Worm (Caenorhabditis elegans): ENCODE measurements around the gene srd-16.

srd-16 gene

DNA sequence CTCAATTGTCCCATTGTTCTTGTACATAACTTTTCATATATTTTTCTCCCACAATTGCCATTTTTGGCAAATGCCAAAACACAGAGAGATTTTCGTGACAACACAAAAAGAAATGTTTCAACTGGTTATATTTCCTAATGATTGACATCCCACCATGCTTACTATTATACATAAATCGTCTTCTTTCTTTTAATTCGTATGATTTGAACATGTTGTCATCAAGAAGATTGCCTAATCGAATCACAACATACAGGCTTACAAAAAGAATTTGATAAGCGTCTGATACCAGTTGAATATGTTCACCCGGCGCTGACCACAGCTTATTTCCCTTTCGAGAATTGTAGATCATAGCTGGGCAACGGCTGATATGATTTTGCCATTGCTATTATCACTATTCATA lies 4.8 kb downstream of the srd-16 start, which contains the start of gene grd-9:
grd-9 (plus strand) TSS at position 301 of the 400 bp plus-strand sequence.
- no peak for TF ChIP-seq hnd-1 (tag; optimal IDR thresholded peaks at IDR 0.05)
- TF ChIP-seq tbx-37 (GFP tag; conservative IDR thresholded peaks at IDR 0.05) = no peak
- TF ChIP-seq ceh-13 (GFP tag; optimal IDR thresholded peaks at IDR 0.05) = no peak
- TF ChIP-seq ceh-36 (tag; optimal IDR thresholded peaks at IDR 0.05) = no peak
- TF ChIP-seq pes-1 (GFP tag; IDR thresholded peaks at IDR 0.05) = no peak
- no peak for TF ChIP-seq B0310.2 (tag; optimal IDR thresholded peaks at IDR 0.05)
- TF ChIP-seq scrt-1 (GFP tag; IDR thresholded peaks at IDR 0.05) = no peak
- no peak for TF ChIP-seq ama-1 (optimal IDR thresholded peaks at IDR 0.05)
- TF ChIP-seq sea-1 (GFP tag; conservative IDR thresholded peaks at IDR 0.05) = no peak
- no peak for TF ChIP-seq flt-1 (GFP tag; IDR thresholded peaks at IDR 0.05)
- TF ChIP-seq tbx-11 (GFP tag; IDR thresholded peaks at IDR 0.05) = no peak
- no peak for TF ChIP-seq hmg-4 (GFP tag; optimal IDR thresholded peaks at IDR 0.05)
- no peak for TF ChIP-seq F13C5.2 (tag; optimal IDR thresholded peaks at IDR 0.05)
- no peak for TF ChIP-seq hmbx-1 (tag; optimal IDR thresholded peaks at IDR 0.05)
- TF ChIP-seq tra-4 (tag; optimal IDR thresholded peaks at IDR 0.05) = no peak
- no peak for TF ChIP-seq ets-7 (tag; optimal IDR thresholded peaks at IDR 0.05)
- TF ChIP-seq aly-1 (tag; optimal IDR thresholded peaks at IDR 0.05) = no peak

DNA sequence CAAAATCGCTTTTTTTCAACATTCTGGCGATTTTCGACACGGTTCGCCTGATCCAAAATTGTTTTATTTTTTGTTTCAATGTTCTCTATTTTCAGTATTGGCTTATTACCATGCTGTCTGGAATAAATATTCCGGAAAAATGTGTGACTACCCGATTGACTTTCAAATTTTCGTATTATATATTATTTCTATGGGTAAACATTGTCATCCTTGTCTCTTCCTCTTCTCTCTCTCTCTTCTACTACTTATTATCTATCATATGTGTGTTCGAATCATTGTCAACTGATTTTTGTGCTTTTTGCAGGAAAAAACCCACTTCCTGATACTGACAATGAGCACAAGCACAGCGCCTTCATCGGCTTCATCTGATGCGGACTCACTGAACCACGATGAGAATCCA lies 6.8 kb downstream of the srd-16 start, which contains the start of gene C04E6.7:
C04E6.7 (plus strand) TSS at position 301 of the 400 bp plus-strand sequence.
- TF ChIP-seq flt-1 (GFP tag; IDR thresholded peaks at IDR 0.05) = no peak
- TF ChIP-seq F13C5.2 (tag; optimal IDR thresholded peaks at IDR 0.05) = no peak
- TF ChIP-seq tbx-37 (GFP tag; conservative IDR thresholded peaks at IDR 0.05) = no peak
- no peak for TF ChIP-seq aly-1 (tag; optimal IDR thresholded peaks at IDR 0.05)
- no peak for TF ChIP-seq hnd-1 (tag; optimal IDR thresholded peaks at IDR 0.05)
- no peak for TF ChIP-seq tbx-11 (GFP tag; IDR thresholded peaks at IDR 0.05)
- no peak for TF ChIP-seq hmbx-1 (tag; optimal IDR thresholded peaks at IDR 0.05)
- TF ChIP-seq ceh-13 (GFP tag; optimal IDR thresholded peaks at IDR 0.05) = no peak
- TF ChIP-seq ets-7 (tag; optimal IDR thresholded peaks at IDR 0.05) = no peak
- TF ChIP-seq hmg-4 (GFP tag; optimal IDR thresholded peaks at IDR 0.05) = no peak
- no peak for TF ChIP-seq sea-1 (GFP tag; conservative IDR thresholded peaks at IDR 0.05)
- no peak for TF ChIP-seq scrt-1 (GFP tag; IDR thresholded peaks at IDR 0.05)
- no peak for TF ChIP-seq ceh-36 (tag; optimal IDR thresholded peaks at IDR 0.05)
- TF ChIP-seq tra-4 (tag; optimal IDR thresholded peaks at IDR 0.05) = no peak

DNA sequence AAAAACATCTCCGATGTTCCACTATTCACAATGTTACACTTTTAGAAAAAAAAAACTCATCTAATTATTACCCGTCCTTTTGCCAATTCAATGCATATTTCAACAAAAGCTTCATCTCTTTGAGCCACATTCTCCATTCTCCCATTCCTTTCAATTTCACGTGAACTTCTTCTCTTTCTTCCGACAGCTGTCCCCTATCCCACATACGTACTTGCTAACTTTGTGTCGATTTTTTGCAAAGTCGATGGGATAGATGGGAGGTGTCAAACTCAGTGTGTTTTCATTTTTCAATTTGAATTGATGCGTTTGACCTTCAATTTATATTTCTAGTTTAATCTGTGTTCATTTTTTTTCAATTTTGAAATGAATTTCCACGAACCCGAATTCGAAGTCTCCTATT lies 8.6 kb downstream of the srd-16 start:
- TF ChIP-seq ets-7 (tag; optimal IDR thresholded peaks at IDR 0.05) (no peak), ama-1 (optimal IDR thresholded peaks at IDR 0.05) (no peak), hnd-1 (tag; optimal IDR thresholded peaks at IDR 0.05) (no peak), scrt-1 (GFP tag; IDR thresholded peaks at IDR 0.05) (no peak), tbx-37 (GFP tag; conservative IDR thresholded peaks at IDR 0.05) (no peak), tra-4 (tag; optimal IDR thresholded peaks at IDR 0.05) (no peak), hmbx-1 (tag; optimal IDR thresholded peaks at IDR 0.05) (no peak), F13C5.2 (tag; optimal IDR thresholded peaks at IDR 0.05) (no peak), hmg-4 (GFP tag; optimal IDR thresholded peaks at IDR 0.05) (no peak), ceh-36 (tag; optimal IDR thresholded peaks at IDR 0.05) (no peak), flt-1 (GFP tag; IDR thresholded peaks at IDR 0.05) (no peak)

DNA sequence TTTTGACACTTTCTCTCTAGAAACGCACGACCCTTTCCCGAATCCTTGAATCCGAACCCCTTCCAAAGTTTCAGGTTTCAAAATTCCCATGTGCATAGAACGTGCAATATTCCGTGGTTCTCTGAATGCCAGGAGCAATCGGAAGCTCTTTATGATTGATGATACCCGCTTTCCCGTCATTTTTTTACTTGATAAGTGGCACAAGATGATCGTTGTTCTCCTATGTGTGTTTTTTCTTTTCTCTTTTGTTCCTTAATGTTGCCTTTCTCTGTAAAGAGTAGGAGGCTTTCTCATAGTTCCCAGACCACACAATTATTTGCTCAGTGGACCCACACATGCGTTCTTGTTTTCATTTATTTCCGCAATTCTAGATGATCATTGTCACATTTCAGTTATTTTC lies 11.0 kb downstream of the srd-16 start:
- no peak for TF ChIP-seq ceh-13 (GFP tag; optimal IDR thresholded peaks at IDR 0.05)
- TF ChIP-seq aly-1 (tag; optimal IDR thresholded peaks at IDR 0.05) = no peak
- TF ChIP-seq tbx-11 (GFP tag; IDR thresholded peaks at IDR 0.05) = no peak
- TF ChIP-seq scrt-1 (GFP tag; IDR thresholded peaks at IDR 0.05) = no peak
- no peak for TF ChIP-seq F13C5.2 (tag; optimal IDR thresholded peaks at IDR 0.05)
- no peak for TF ChIP-seq ama-1 (optimal IDR thresholded peaks at IDR 0.05)
- TF ChIP-seq hmbx-1 (tag; optimal IDR thresholded peaks at IDR 0.05) = no peak

DNA sequence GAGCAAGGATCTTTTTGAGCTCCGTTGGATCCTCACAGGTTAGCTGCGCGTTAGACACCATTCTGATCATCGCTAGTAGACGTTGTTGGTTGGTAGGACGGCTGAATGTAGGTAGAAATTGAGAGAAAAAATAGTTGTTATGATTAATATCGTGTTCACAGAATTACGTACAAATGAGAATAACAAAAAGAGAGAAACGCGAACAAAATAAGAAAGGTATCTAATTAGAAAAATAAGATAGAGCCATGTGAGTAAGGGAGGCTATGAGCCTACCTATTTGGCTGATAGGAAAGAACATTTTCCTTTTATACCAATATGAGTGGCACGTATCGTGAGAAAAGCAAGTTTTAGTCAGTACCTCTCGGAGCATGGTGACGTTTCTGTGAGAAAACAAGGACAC lies 16.1 kb downstream of the srd-16 start, which contains the start of gene C04E6.8:
C04E6.8 (minus strand) TSS at position 101 of the 400 bp plus-strand sequence.
- TF ChIP-seq sea-1 (GFP tag; conservative IDR thresholded peaks at IDR 0.05) (no peak), tra-4 (tag; optimal IDR thresholded peaks at IDR 0.05) (no peak), ama-1 (optimal IDR thresholded peaks at IDR 0.05) (no peak), ceh-36 (tag; optimal IDR thresholded peaks at IDR 0.05) (no peak), hmg-4 (GFP tag; optimal IDR thresholded peaks at IDR 0.05) (no peak), tbx-11 (GFP tag; IDR thresholded peaks at IDR 0.05) (no peak), tbx-37 (GFP tag; conservative IDR thresholded peaks at IDR 0.05) (no peak), aly-1 (tag; optimal IDR thresholded peaks at IDR 0.05) (no peak), scrt-1 (GFP tag; IDR thresholded peaks at IDR 0.05) (no peak), ets-7 (tag; optimal IDR thresholded peaks at IDR 0.05) (no peak), B0310.2 (tag; optimal IDR thresholded peaks at IDR 0.05) (no peak), ceh-13 (GFP tag; optimal IDR thresholded peaks at IDR 0.05) (no peak), flt-1 (GFP tag; IDR thresholded peaks at IDR 0.05) (no peak), F13C5.2 (tag; optimal IDR thresholded peaks at IDR 0.05) (no peak)

DNA sequence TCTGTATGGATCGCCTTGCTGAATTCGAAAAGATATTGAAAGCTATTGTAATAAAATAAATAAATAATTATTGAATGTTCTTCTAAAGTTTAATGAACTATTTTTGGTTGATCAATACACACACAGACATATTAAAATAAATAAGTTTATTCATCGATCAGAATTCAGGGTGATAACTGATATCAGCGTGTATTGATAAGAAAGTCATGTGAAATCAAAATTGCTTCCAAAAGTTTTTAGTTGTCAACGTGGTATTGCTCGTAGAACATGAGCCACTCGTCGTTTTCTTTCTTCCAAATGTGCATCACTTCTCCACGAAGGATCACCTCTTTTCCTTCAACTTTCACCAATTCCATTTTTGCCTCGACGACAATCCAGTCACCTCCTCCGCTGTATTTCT lies 17.4 kb downstream of the srd-16 start:
- TF ChIP-seq hmg-4 (GFP tag; optimal IDR thresholded peaks at IDR 0.05) = no peak
- no peak for TF ChIP-seq ama-1 (optimal IDR thresholded peaks at IDR 0.05)
- no peak for TF ChIP-seq ets-7 (tag; optimal IDR thresholded peaks at IDR 0.05)
- no peak for TF ChIP-seq tbx-11 (GFP tag; IDR thresholded peaks at IDR 0.05)
- no peak for TF ChIP-seq hmbx-1 (tag; optimal IDR thresholded peaks at IDR 0.05)
- no peak for TF ChIP-seq F13C5.2 (tag; optimal IDR thresholded peaks at IDR 0.05)
- TF ChIP-seq scrt-1 (GFP tag; IDR thresholded peaks at IDR 0.05) = no peak
- TF ChIP-seq aly-1 (tag; optimal IDR thresholded peaks at IDR 0.05) = no peak
- TF ChIP-seq ceh-36 (tag; optimal IDR thresholded peaks at IDR 0.05) = no peak
- TF ChIP-seq tra-4 (tag; optimal IDR thresholded peaks at IDR 0.05) = no peak
- no peak for TF ChIP-seq hnd-1 (tag; optimal IDR thresholded peaks at IDR 0.05)
- TF ChIP-seq flt-1 (GFP tag; IDR thresholded peaks at IDR 0.05) = no peak
- TF ChIP-seq ceh-13 (GFP tag; optimal IDR thresholded peaks at IDR 0.05) = no peak
- no peak for TF ChIP-seq tbx-37 (GFP tag; conservative IDR thresholded peaks at IDR 0.05)
- TF ChIP-seq B0310.2 (tag; optimal IDR thresholded peaks at IDR 0.05) = no peak
- TF ChIP-seq sea-1 (GFP tag; conservative IDR thresholded peaks at IDR 0.05) = no peak
- no peak for TF ChIP-seq pes-1 (GFP tag; IDR thresholded peaks at IDR 0.05)

DNA sequence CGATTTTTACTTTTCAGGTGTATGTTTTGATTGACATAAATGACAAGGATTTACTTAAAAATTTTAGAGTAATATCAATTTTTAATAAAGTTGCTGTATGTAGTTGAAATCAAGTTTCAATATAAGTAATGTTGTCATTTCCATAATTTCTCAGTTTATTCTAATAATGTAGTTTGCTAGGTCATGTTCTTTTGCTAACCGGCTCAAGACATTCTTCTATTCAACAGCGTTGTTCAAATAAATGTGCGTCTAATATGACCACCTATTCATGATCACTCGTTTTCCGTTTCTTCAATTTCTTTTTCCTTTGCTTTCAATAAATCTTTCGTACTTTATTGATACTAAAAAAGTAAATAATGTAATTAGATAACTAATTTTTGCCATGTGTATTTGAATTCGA lies 19.8 kb downstream of the srd-16 start, which contains the start of gene C02G6.3:
C02G6.3 (plus strand) TSS at position 301 of the 400 bp plus-strand sequence.
- TF ChIP-seq tbx-37 (GFP tag; conservative IDR thresholded peaks at IDR 0.05) (no peak), hmbx-1 (tag; optimal IDR thresholded peaks at IDR 0.05) (no peak), ceh-13 (GFP tag; optimal IDR thresholded peaks at IDR 0.05) (no peak)

Data from whole organism, early embryonic.